Worm (Caenorhabditis elegans) whole organism, young adult: Measurements from ENCODE around the gene hrg-2.

Experiments
- B0019.2 ChIP-seq: fragments of 200-800 bp; sonication (Bioruptor generic); conservative IDR thresholded peaks from 2 replicates; pipeline ENCODE4 v1.3.6; 2022; ENCODE audit warnings: missing genetic modification reagents, missing genetic modification characterization, missing compliant biosample characterization
- B0035.1 ChIP-seq: sonication (generic microtip); optimal IDR thresholded peaks from 2 replicates; lab custom pipeline; 2016; ENCODE audit warnings: missing genetic modification characterization, mild to moderate bottlenecking, missing compliant biosample characterization, missing genotype, missing genetic modification reagents
- C06A6.2 ChIP-seq: fragments of 200-800 bp; sonication (Bioruptor generic); conservative IDR thresholded peaks from 2 replicates; pipeline ENCODE4 v1.3.6; 2022; ENCODE audit warnings: missing genetic modification characterization, missing compliant biosample characterization
- F37B4.10 ChIP-seq: fragments of 200-800 bp; sonication (Bioruptor generic); IDR thresholded peaks from 2 replicates; pipeline ENCODE4 v1.3.6; 2022; ENCODE audit warnings: missing genetic modification characterization, missing compliant biosample characterization
- F57C9.4 ChIP-seq: sonication (generic microtip); optimal IDR thresholded peaks from 2 replicates; lab custom pipeline; 2017; ENCODE audit warnings: mild to moderate bottlenecking, missing genetic modification characterization, missing compliant biosample characterization
- Y53G8AR.9 ChIP-seq: fragments of 200-800 bp; sonication (Bioruptor generic); conservative IDR thresholded peaks from 2 replicates; pipeline ENCODE4 v1.3.6; 2022; ENCODE audit warnings: missing genetic modification reagents, missing genetic modification characterization, missing compliant biosample characterization
- Y56A3A.18 ChIP-seq: fragments of 200-800 bp; sonication (Bioruptor generic); IDR thresholded peaks from 2 replicates; pipeline ENCODE4 v1.3.6; 2022; ENCODE audit warnings: missing genetic modification reagents, missing genetic modification characterization, missing compliant biosample characterization
- akir-1 ChIP-seq: fragments of 200-800 bp; sonication (Bioruptor generic); optimal IDR thresholded peaks from 2 replicates; lab custom pipeline; 2018; ENCODE audit warnings: mild to moderate bottlenecking, missing genetic modification characterization, moderate library complexity, missing compliant biosample characterization
- ama-1 ChIP-seq, 3 experiments: fragments of 150-350 bp in 1 of 3; sonication (generic microtip) in 2 of 3; optimal IDR thresholded peaks; 2 replicates each; lab custom pipeline; 2014 to 2018; ENCODE audit warnings: missing biosample characterization in 2 of 3, missing genetic modification characterization in 2 of 3, missing genetic modification reagents in 2 of 3
- aptf-3 ChIP-seq: fragments of 200-800 bp; sonication (Bioruptor generic); IDR thresholded peaks from 2 replicates; pipeline ENCODE4 v1.3.6; 2022; ENCODE audit warnings: missing genetic modification characterization, missing compliant biosample characterization
- attf-3 ChIP-seq: fragments of 200-800 bp; sonication (Bioruptor generic); conservative IDR thresholded peaks from 2 replicates; pipeline ENCODE4 v1.3.6; 2022; ENCODE audit warnings: missing genetic modification reagents, missing genetic modification characterization, missing compliant biosample characterization
- bed-1 ChIP-seq: fragments of 200-800 bp; sonication (Bioruptor generic); IDR thresholded peaks from 2 replicates; pipeline ENCODE4 v1.3.6; 2022; ENCODE audit warnings: missing genetic modification reagents, missing genetic modification characterization, missing compliant biosample characterization
- cebp-1 ChIP-seq, 2 experiments: fragments of 200-800 bp in 1 of 2; sonication (Bioruptor generic) in 1 of 2; sonication (generic microtip) in 1 of 2; IDR thresholded peaks in 1 of 2; optimal IDR thresholded peaks in 1 of 2; 2 replicates each; pipeline versions ENCODE4 v1.3.6 to Lab custom; 2017 to 2022; ENCODE audit warnings: missing compliant biosample characterization in 2 of 2, missing genetic modification characterization in 2 of 2, mild to moderate bottlenecking in 1 of 2, missing genetic modification reagents in 1 of 2, moderate library complexity in 1 of 2
- ceh-100 ChIP-seq: fragments of 200-800 bp; sonication (Bioruptor generic); IDR thresholded peaks from 2 replicates; pipeline ENCODE4 v1.3.6; 2022; ENCODE audit warnings: missing genetic modification reagents, missing genetic modification characterization, missing compliant biosample characterization
- ceh-79 ChIP-seq: sonication (generic microtip); optimal IDR thresholded peaks from 2 replicates; lab custom pipeline; 2017; ENCODE audit warnings: mild to moderate bottlenecking, missing genetic modification characterization, missing compliant biosample characterization
- dpl-1 ChIP-seq: fragments of 150-350 bp; optimal IDR thresholded peaks from 2 replicates; lab custom pipeline; 2014; ENCODE audit warnings: missing biosample characterization, missing genetic modification reagents, missing genetic modification characterization
- egrh-3 ChIP-seq: fragments of 200-800 bp; sonication (Bioruptor generic); IDR thresholded peaks from 2 replicates; pipeline ENCODE4 v1.3.6; 2022; ENCODE audit warnings: missing genetic modification reagents, missing genetic modification characterization, missing compliant biosample characterization
- ets-4 ChIP-seq: fragments of 200-800 bp; sonication (Bioruptor generic); optimal IDR thresholded peaks from 2 replicates; lab custom pipeline; 2018; ENCODE audit warnings: mild to moderate bottlenecking, missing genetic modification characterization, missing compliant biosample characterization
- hmg-1.2 ChIP-seq: fragments of 200-800 bp; sonication (Bioruptor generic); IDR thresholded peaks from 2 replicates; pipeline ENCODE4 v1.3.6; 2022; ENCODE audit warnings: missing genetic modification reagents, missing genetic modification characterization, missing compliant biosample characterization
- hmg-20 ChIP-seq: fragments of 200-800 bp; sonication (Bioruptor generic); IDR thresholded peaks from 2 replicates; pipeline ENCODE4 v1.3.6; 2022; ENCODE audit warnings: missing genetic modification reagents, missing genetic modification characterization, missing compliant biosample characterization
- lag-1 ChIP-seq: fragments of 200-800 bp; sonication (Bioruptor generic); IDR thresholded peaks from 2 replicates; pipeline ENCODE4 v1.3.6; 2022; ENCODE audit warnings: missing genetic modification reagents, missing genetic modification characterization, missing compliant biosample characterization
- let-526 ChIP-seq: fragments of 200-800 bp; sonication (Bioruptor generic); IDR thresholded peaks from 2 replicates; pipeline ENCODE4 v1.3.6; 2022; ENCODE audit warnings: missing genetic modification reagents, missing genetic modification characterization, missing compliant biosample characterization
- lin-35 ChIP-seq, 3 experiments: fragments of 150-350 bp in 2 of 3; sonication (generic microtip) in 1 of 3; optimal IDR thresholded peaks; 2 replicates each; lab custom pipeline; 2014 to 2018; ENCODE audit warnings: missing biosample characterization in 3 of 3, missing genetic modification characterization in 3 of 3, missing genetic modification reagents in 3 of 3
- lin-40 ChIP-seq: sonication (generic microtip); optimal IDR thresholded peaks from 2 replicates; lab custom pipeline; 2016; ENCODE audit warnings: missing genetic modification characterization, mild to moderate bottlenecking, missing compliant biosample characterization, missing genotype, missing genetic modification reagents
- lsy-27 ChIP-seq: sonication (generic microtip); optimal IDR thresholded peaks from 2 replicates; lab custom pipeline; 2017; ENCODE audit warnings: missing genetic modification characterization, mild to moderate bottlenecking, missing compliant biosample characterization, antibody characterized with exemption, missing genotype, borderline replicate concordance; ENCODE audit not compliant: insufficient read depth
- madf-3 ChIP-seq: fragments of 200-800 bp; sonication (Bioruptor generic); IDR thresholded peaks from 2 replicates; pipeline ENCODE4 v1.3.6; 2022; ENCODE audit warnings: missing genetic modification reagents, missing genetic modification characterization, missing compliant biosample characterization
- nhr-120 ChIP-seq: fragments of 200-800 bp; sonication (Bioruptor generic); IDR thresholded peaks from 2 replicates; pipeline ENCODE4 v1.3.6; 2022; ENCODE audit warnings: missing genetic modification characterization, missing compliant biosample characterization
- nhr-179 ChIP-seq: sonication (generic microtip); optimal IDR thresholded peaks from 2 replicates; lab custom pipeline; 2016; ENCODE audit warnings: mild to moderate bottlenecking, missing genetic modification characterization, missing compliant biosample characterization
- nhr-80 ChIP-seq: sonication (generic microtip); optimal IDR thresholded peaks from 2 replicates; lab custom pipeline; 2016; ENCODE audit warnings: missing genetic modification characterization, missing compliant biosample characterization
- sdz-38 ChIP-seq: sonication (generic microtip); optimal IDR thresholded peaks from 2 replicates; lab custom pipeline; 2016; ENCODE audit warnings: missing genotype, missing genetic modification characterization, missing compliant biosample characterization
- sea-2 ChIP-seq: fragments of 200-800 bp; sonication (Bioruptor generic); IDR thresholded peaks from 2 replicates; pipeline ENCODE4 v1.3.6; 2022; ENCODE audit warnings: missing genetic modification characterization, missing compliant biosample characterization
- snpc-1.1 ChIP-seq: sonication (generic microtip); optimal IDR thresholded peaks from 2 replicates; lab custom pipeline; 2017; ENCODE audit warnings: missing genetic modification characterization, mild to moderate bottlenecking, missing compliant biosample characterization, antibody characterized with exemption, moderate library complexity, missing genotype, missing genetic modification reagents; ENCODE audit not compliant: insufficient read depth
- tbp1 ChIP-seq: fragments of 200-800 bp; sonication (Bioruptor generic); optimal IDR thresholded peaks from 2 replicates; lab custom pipeline; 2018; ENCODE audit warnings: mild to moderate bottlenecking, missing genetic modification characterization, missing compliant biosample characterization
- unc-130 ChIP-seq: sonication (generic microtip); optimal IDR thresholded peaks from 2 replicates; lab custom pipeline; 2016; ENCODE audit warnings: missing genetic modification reagents, missing genetic modification characterization, missing compliant biosample characterization
- unc-62 ChIP-seq: fragments of 150-350 bp; optimal IDR thresholded peaks from 2 replicates; lab custom pipeline; 2014; ENCODE audit warnings: missing biosample characterization, missing genetic modification reagents, missing genetic modification characterization

The hrg-2 gene

ce11 chrV:12418292-12418691 lies 8.0 kb upstream of the hrg-2 start, which contains the start of gene C54D10.3:
Gene C54D10.3, plus strand, starts transcription at chrV:12418592.
- TF ChIP-seq lag-1 (no peak), lin-40 (tag; lab: Kevin White, UChicago) (no peak), akir-1 (GFP tag; lab: Kevin White, UChicago) (no peak), B0019.2 (GFP tag; lab: Robert Waterston, UW) (no peak)

ce11 chrV:12417277-12417676 lies 7.0 kb upstream of the hrg-2 start, which contains the start of gene cdr-3:
Gene cdr-3, minus strand, starts transcription at chrV:12417377.
- TF ChIP-seq sdz-38 (tag; lab: Kevin White, UChicago) = no peak
- no peak for TF ChIP-seq hmg-20 (GFP tag; lab: Robert Waterston, UW)
- TF ChIP-seq B0035.1 = no peak
- TF ChIP-seq ets-4 (GFP tag; lab: Kevin White, UChicago) = no peak
- no peak for TF ChIP-seq B0019.2 (GFP tag; lab: Robert Waterston, UW)
- TF ChIP-seq dpl-1 (GFP tag; lab: Kevin White, UChicago) = no peak
- TF ChIP-seq bed-1 (GFP tag; lab: Robert Waterston, UW) = no peak
- no peak for TF ChIP-seq ceh-79 (tag; lab: Kevin White, UChicago)
- no peak for TF ChIP-seq tbp1
- TF ChIP-seq nhr-120 (GFP tag; lab: Robert Waterston, UW) = no peak
- no peak for TF ChIP-seq attf-3 (GFP tag; lab: Robert Waterston, UW)

- no peak for TF ChIP-seq unc-130 (GFP tag; lab: Kevin White, UChicago)
- no peak for TF ChIP-seq lsy-27
- peak; percentile 47; the same call in 1 of the 2 replicates for TF ChIP-seq cebp-1 (GFP tag; IDR thresholded peaks at IDR 0.05; lab: Robert Waterston, UW)
- no peak for TF ChIP-seq cebp-1 (tag; optimal IDR thresholded peaks at IDR 0.05; lab: Kevin White, UChicago)
- no peak for TF ChIP-seq let-526 (GFP tag; lab: Robert Waterston, UW)
- no peak for TF ChIP-seq snpc-1.1 (tag; lab: Kevin White, UChicago)
- no peak for TF ChIP-seq Y56A3A.18 (GFP tag; lab: Robert Waterston, UW)
- TF ChIP-seq Y53G8AR.9 (GFP tag; lab: Robert Waterston, UW) = no peak
- TF ChIP-seq nhr-80 (tag; lab: Kevin White, UChicago) = peak; percentile 73
These were observed 5.3 kb upstream of the hrg-2 start, which contains the start of gene cdr-2 for ce11 chrV:12415656-12416055. Gene cdr-2, minus strand, starts transcription at chrV:12415709.

- TF ChIP-seq nhr-80 (tag; lab: Kevin White, UChicago) (peak; percentile 0), ama-1 (optimal IDR thresholded peaks at IDR 0.05; lab: Kevin White, UChicago) (no peak), ama-1 (GFP tag; optimal IDR thresholded peaks at IDR 0.05; lab: Kevin White, UChicago) (no peak)
These were observed 4.0 kb upstream of the hrg-2 start for ce11 chrV:12414362-12414761.

- TF ChIP-seq hmg-1.2 (GFP tag; lab: Robert Waterston, UW) (peak; percentile 44; the same call in 1 of the 2 replicates), lin-35 (GFP tag; optimal IDR thresholded peaks at IDR 0.05; lab: Kevin White, UChicago) (no peak), nhr-80 (tag; lab: Kevin White, UChicago) (peak; percentile 15), ama-1 (optimal IDR thresholded peaks at IDR 0.05; lab: Kevin White, UChicago) (no peak), ama-1 (GFP tag; optimal IDR thresholded peaks at IDR 0.05; lab: Kevin White, UChicago) (no peak)
These were observed 3.4 kb upstream of the hrg-2 start, which contains the start of gene cdr-6 for ce11 chrV:12413651-12414114. Gene cdr-6, minus strand, starts transcription at chrV:12413701.

- TF ChIP-seq attf-3 (GFP tag; lab: Robert Waterston, UW) (no peak), unc-130 (GFP tag; lab: Kevin White, UChicago) (no peak), C06A6.2 (GFP tag; lab: Robert Waterston, UW) (no peak), sea-2 (GFP tag; lab: Robert Waterston, UW) (no peak), ceh-100 (no peak), F37B4.10 (GFP tag; lab: Robert Waterston, UW) (no peak), nhr-179 (tag; lab: Kevin White, UChicago) (no peak), aptf-3 (GFP tag; lab: Robert Waterston, UW) (no peak), madf-3 (GFP tag; lab: Robert Waterston, UW) (no peak), egrh-3 (no peak), F57C9.4 (tag; lab: Kevin White, UChicago) (no peak), unc-62 (GFP tag; lab: Kevin White, UChicago) (no peak), Y53G8AR.9 (GFP tag; lab: Robert Waterston, UW) (no peak), ama-1 (optimal IDR thresholded peaks at IDR 0.05; lab: Kevin White, UChicago) (no peak), ama-1 (GFP tag; optimal IDR thresholded peaks at IDR 0.05; lab: Kevin White, UChicago) (no peak)
- TF ChIP-seq, all 124 proteins: peak for 0
These were observed 2.0 kb upstream of the hrg-2 start for ce11 chrV:12412321-12412720.
